Worm (Caenorhabditis elegans): ENCODE measurements around the gene Y54G11A.1.
A peak's percentile ranks its signal among the peaks of the same experiment; 100 is the strongest.
"Not testable (repeated sequence)": the region's sequence is repeated elsewhere in the genome, so short reads cannot be mapped to it uniquely, and the experiment has no call there.

The Y54G11A.1 gene

ce11 chrII:14269142-14269593 is at the start of gene Y54G11A.1:
Gene Y54G11A.1, minus strand, starts transcription at chrII:14269192.
- no peak for TF ChIP-seq zag-1 (tag; optimal IDR thresholded peaks at IDR 0.05)
- TF ChIP-seq nfya-1 (tag; optimal IDR thresholded peaks at IDR 0.05; ENCODE audit: insufficient read depth) = peak; percentile 93
- no peak for TF ChIP-seq mml-1 (tag; optimal IDR thresholded peaks at IDR 0.05)
- TF ChIP-seq nhr-11 (tag; optimal IDR thresholded peaks at IDR 0.05) = no peak
- TF ChIP-seq daf-12 (tag; optimal IDR thresholded peaks at IDR 0.05) = no peak

ce11 chrII:14318027-14318426 is 49.0 kb upstream of the Y54G11A.1 start, which contains the start of gene Y54G11A.14:
Gene Y54G11A.14, plus strand, starts transcription at chrII:14318158.
- TF ChIP-seq hmg-11 (tag; optimal IDR thresholded peaks at IDR 0.05) = no peak

DNA sequence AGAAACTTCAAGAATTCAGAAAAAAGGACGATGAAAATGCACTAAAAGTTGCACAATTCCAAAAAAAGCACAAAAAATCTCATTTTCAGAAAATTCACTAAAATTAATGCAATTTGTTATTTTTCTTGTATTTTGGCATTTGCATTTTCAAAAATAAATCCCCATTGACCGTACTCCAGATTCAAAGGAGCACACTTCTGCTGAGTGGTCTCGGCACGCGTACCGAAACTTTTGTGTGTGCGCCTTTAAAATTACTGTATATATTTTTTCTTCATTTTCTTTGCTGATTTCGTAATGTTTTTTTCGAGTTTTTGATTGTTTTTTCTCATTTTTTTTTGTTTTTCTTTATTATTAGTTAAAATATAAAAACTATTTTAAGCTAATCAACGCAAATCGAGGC is 43.2 kb upstream of the Y54G11A.1 start:
- TF ChIP-seq lin-15B (tag; optimal IDR thresholded peaks at IDR 0.05) (no peak), ceh-16 (tag; optimal IDR thresholded peaks at IDR 0.05) (no peak), aly-2 (tag; optimal IDR thresholded peaks at IDR 0.05) (no peak), sea-2 (GFP tag; optimal IDR thresholded peaks at IDR 0.05) (no peak)

DNA sequence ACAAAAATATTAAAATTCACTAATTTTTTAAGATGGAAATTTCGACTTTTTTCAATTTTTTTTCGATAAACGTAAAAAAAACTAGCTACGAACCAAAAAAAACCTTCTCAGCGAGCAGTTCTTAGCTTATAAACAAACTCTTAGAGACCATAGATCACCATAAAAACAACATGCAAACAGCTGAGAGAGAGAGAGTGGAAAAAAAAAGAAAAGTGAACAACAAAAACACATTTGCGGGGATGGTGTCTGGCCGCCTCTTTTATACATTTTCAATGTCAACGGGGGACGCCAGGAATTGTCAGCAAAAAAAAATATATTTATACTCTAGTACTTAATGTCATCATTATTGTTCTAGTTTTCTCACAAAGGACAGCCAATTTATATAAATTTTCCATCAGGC is 42.5 kb upstream of the Y54G11A.1 start:
- TF ChIP-seq nhr-12 (tag; optimal IDR thresholded peaks at IDR 0.05) (no peak), jun-1 (tag; optimal IDR thresholded peaks at IDR 0.05) (no peak), nhr-237 (tag; optimal IDR thresholded peaks at IDR 0.05) (no peak), pha-4 (tag; optimal IDR thresholded peaks at IDR 0.05) (peak; percentile 16), tbx-2 (tag; optimal IDR thresholded peaks at IDR 0.05) (no peak), nhr-23 (tag; optimal IDR thresholded peaks at IDR 0.05) (no peak), skn-1 (tag; optimal IDR thresholded peaks at IDR 0.05) (peak; percentile 5), mml-1 (tag; optimal IDR thresholded peaks at IDR 0.05) (no peak), ceh-16 (tag; optimal IDR thresholded peaks at IDR 0.05) (no peak), hmg-11 (tag; optimal IDR thresholded peaks at IDR 0.05) (no peak), ZK546.5 (tag; optimal IDR thresholded peaks at IDR 0.05) (no peak)

- TF ChIP-seq jun-1 (tag; optimal IDR thresholded peaks at IDR 0.05) (no peak), ztf-4 (tag; optimal IDR thresholded peaks at IDR 0.05) (no peak), daf-12 (tag; optimal IDR thresholded peaks at IDR 0.05) (no peak), ceh-9 (tag; optimal IDR thresholded peaks at IDR 0.05) (no peak), unc-62 (GFP tag; optimal IDR thresholded peaks at IDR 0.05) (no peak), tbx-2 (tag; optimal IDR thresholded peaks at IDR 0.05) (no peak), pqm-1 (tag; optimal IDR thresholded peaks at IDR 0.05) (no peak), ZK546.5 (tag; optimal IDR thresholded peaks at IDR 0.05) (no peak), eor-1 (tag; optimal IDR thresholded peaks at IDR 0.05) (no peak), mdl-1 (tag; optimal IDR thresholded peaks at IDR 0.05) (no peak), ceh-82 (tag; optimal IDR thresholded peaks at IDR 0.05) (no peak), elt-3 (tag; optimal IDR thresholded peaks at IDR 0.05) (no peak), aly-2 (tag; optimal IDR thresholded peaks at IDR 0.05) (no peak), ztf-11 (tag; optimal IDR thresholded peaks at IDR 0.05) (no peak)
These were observed 41.9 kb upstream of the Y54G11A.1 start, which contains the start of gene ctl-3 for ce11 chrII:14310729-14311388. Gene ctl-3, minus strand, starts transcription at chrII:14310779.

- not testable (repeated sequence) for TF ChIP-seq lin-39, snpc-4, ceh-9 (tag; optimal IDR thresholded peaks at IDR 0.05)
These were observed 37.2 kb upstream of the Y54G11A.1 start, which contains the start of gene ctl-1 for ce11 chrII:14306160-14306559. Gene ctl-1, minus strand, starts transcription at chrII:14306260.

DNA sequence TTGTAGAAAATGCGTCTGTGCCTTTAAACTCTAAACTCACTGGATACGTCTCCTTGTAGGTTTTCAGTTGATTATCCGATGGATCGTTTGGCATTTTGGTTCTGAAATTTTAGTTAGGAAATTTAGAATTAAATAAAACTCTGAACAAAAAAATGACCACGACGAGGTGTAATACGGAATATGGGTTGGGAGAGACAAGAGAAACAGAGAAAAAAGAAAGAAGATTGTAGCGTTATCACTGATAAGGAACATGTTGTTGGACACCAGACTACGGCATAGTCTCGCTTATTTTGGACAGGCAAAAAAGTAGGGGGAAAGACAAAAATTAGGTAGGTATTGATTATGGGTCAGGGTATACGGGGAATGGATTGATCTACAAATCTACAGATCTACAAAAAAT is 32.9 kb upstream of the Y54G11A.1 start, which contains the start of gene ctl-2:
Gene ctl-2, minus strand, starts transcription at position 101 of the 400 bp plus-strand sequence.
- not testable (repeated sequence) for TF ChIP-seq lsy-12 (tag; optimal IDR thresholded peaks at IDR 0.05); nfya-1 (tag; optimal IDR thresholded peaks at IDR 0.05; ENCODE audit: insufficient read depth); skn-1 (tag; optimal IDR thresholded peaks at IDR 0.05)
